Fruit fly (Drosophila melanogaster): ENCODE data around the gene CG15545.

CG15545 gene

DNA sequence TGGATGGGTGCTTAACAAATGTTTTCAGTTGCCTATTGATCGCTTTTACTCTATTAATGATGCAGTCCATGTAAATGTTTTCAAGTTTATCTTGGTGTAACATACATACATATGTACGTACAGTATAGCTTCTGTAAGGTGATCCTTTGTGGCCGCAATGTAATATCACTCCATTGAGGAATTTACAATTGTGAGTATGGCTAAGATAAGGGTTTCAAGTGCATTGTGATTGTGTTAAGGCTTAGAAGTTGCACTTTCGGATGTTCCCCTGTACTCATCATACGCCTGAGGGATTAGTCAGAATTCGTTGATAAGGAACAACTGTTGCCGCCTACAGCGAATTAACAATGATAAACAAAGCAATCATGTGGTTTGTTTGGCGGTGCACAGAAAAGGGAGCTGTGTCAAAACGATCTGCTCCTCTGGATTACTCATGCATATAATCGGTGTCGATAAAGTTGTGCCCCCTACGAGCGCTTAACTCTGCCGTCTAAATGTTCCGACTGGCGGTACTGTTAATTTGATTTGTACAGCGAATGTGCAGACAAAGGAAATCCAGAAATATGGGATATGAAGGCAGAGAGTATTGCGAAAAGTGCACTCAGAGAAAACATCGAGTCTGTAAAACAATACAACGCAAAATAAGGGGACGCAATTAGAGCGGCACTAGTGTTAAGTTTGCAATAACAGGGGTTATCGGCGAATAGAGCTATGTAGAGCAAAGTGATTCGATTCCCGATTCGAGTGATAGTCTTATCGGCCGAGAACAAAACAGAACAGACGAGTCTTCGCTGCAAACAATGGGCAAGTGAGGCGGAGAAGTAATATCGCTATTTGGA lies 15.8 kb upstream of the CG15545 start (continued):
- TF ChIP-seq CG18619 (GFP tag; optimal IDR thresholded peaks at IDR 0.05) (peak; percentile 28), CG4820 (GFP tag; optimal IDR thresholded peaks at IDR 0.05) (peak; percentile 58), CG12299 (tag; optimal IDR thresholded peaks at IDR 0.05) (no peak), CG14667 (GFP tag; IDR thresholded peaks at IDR 0.05) (peak; percentile 45), Kr (GFP tag; optimal IDR thresholded peaks at IDR 0.05) (no peak), onecut (GFP tag; IDR thresholded peaks at IDR 0.05) (peak; percentile 42), Mes4 (GFP tag; optimal IDR thresholded peaks at IDR 0.05) (no peak), CG15011 (GFP tag; optimal IDR thresholded peaks at IDR 0.05) (peak; percentile 17), chinmo (GFP tag; IDR thresholded peaks at IDR 0.05; ENCODE audit: partially characterized antibody) (0 out of 4 replicates have a peak, but pooled peaks have one; percentile 21), so (GFP tag; IDR thresholded peaks at IDR 0.05) (no peak), CG12769 (tag; optimal IDR thresholded peaks at IDR 0.05) (no peak), Lpt (GFP tag; optimal IDR thresholded peaks at IDR 0.05) (no peak), gfzf (GFP tag; optimal IDR thresholded peaks at IDR 0.05) (no peak), CG7556 (GFP tag; optimal IDR thresholded peaks at IDR 0.05) (peak; percentile 36), Atf-2 (GFP tag; optimal IDR thresholded peaks at IDR 0.05) (peak; percentile 60), Ravus (GFP tag; IDR thresholded peaks at IDR 0.05) (no peak; the same call in 1 of the 2 replicates), CG31441 (GFP tag; IDR thresholded peaks at IDR 0.05) (no peak; the same call in 1 of the 2 replicates), lbe (GFP tag; optimal IDR thresholded peaks at IDR 0.05) (peak; percentile 71), CG12391 (tag; optimal IDR thresholded peaks at IDR 0.05) (peak; percentile 59), CG8089 (GFP tag; optimal IDR thresholded peaks at IDR 0.05) (peak; percentile 47), Dad (GFP tag; optimal IDR thresholded peaks at IDR 0.05) (peak; percentile 22), CG17912 (GFP tag; optimal IDR thresholded peaks at IDR 0.05) (no peak), peb (GFP tag; IDR thresholded peaks at IDR 0.05) (peak; percentile 45; the same call in 1 of the 2 replicates), vfl (GFP tag; optimal IDR thresholded peaks at IDR 0.05) (peak; percentile 35), CG1024 (GFP tag; IDR thresholded peaks at IDR 0.05) (peak; percentile 71), CG13424 (tag; optimal IDR thresholded peaks at IDR 0.05) (peak; percentile 66), CG9215 (GFP tag; IDR thresholded peaks at IDR 0.05) (peak; percentile 45; the same call in 1 of the 2 replicates), aop (GFP tag; IDR thresholded peaks at IDR 0.05) (no peak), Poxn (GFP tag; IDR thresholded peaks at IDR 0.05) (no peak), CG11456 (GFP tag; IDR thresholded peaks at IDR 0.05) (peak; percentile 74; the same call in 1 of the 3 replicates), CG30020 (tag; optimal IDR thresholded peaks at IDR 0.05) (no peak), bbx (GFP tag; IDR thresholded peaks at IDR 0.05; ENCODE audit: partially characterized antibody) (no peak), otp (GFP tag; IDR thresholded peaks at IDR 0.05) (peak; percentile 63; the same call in 1 of the 3 replicates), Oli (tag; optimal IDR thresholded peaks at IDR 0.05) (peak; percentile 60), fu2 (GFP tag; optimal IDR thresholded peaks at IDR 0.05) (peak; percentile 46), Sin3A (optimal IDR thresholded peaks at IDR 0.05) (no peak), grau (tag; optimal IDR thresholded peaks at IDR 0.05) (peak; percentile 93), odd (GFP tag; optimal IDR thresholded peaks at IDR 0.05) (no peak), Hr51 (GFP tag; optimal IDR thresholded peaks at IDR 0.05) (peak; percentile 32 to 59), tgo (GFP tag; IDR thresholded peaks at IDR 0.05) (peak; percentile 70), danr (GFP tag; IDR thresholded peaks at IDR 0.05) (no peak), pnt (GFP tag; optimal IDR thresholded peaks at IDR 0.05) (peak; percentile 52), CG2889 (GFP tag; IDR thresholded peaks at IDR 0.05) (no peak), schlank (tag; optimal IDR thresholded peaks at IDR 0.05) (peak; percentile 41), CG13624 (GFP tag; optimal IDR thresholded peaks at IDR 0.05) (peak; percentile 52), E2f1 (GFP tag; IDR thresholded peaks at IDR 0.05) (peak; percentile 59), CG17328 (GFP tag; IDR thresholded peaks at IDR 0.05) (peak; percentile 63), fd3F (GFP tag; optimal IDR thresholded peaks at IDR 0.05) (peak; percentile 49), mirr (GFP tag; optimal IDR thresholded peaks at IDR 0.05) (no peak), Hmr (GFP tag; optimal IDR thresholded peaks at IDR 0.05) (peak; percentile 35)
